Worm (Caenorhabditis elegans) whole organism, L4 larva: ENCODE results near the gene dgk-2.

Experiments
- F10B5.3 ChIP-seq: sonication (generic microtip); optimal IDR thresholded peaks from 2 replicates; lab custom pipeline; 2016; ENCODE audit warnings: mild to moderate bottlenecking, missing genetic modification characterization, missing compliant biosample characterization
- T26A8.4 ChIP-seq: fragments of 200-800 bp; sonication (Bioruptor generic); IDR thresholded peaks from 2 replicates; pipeline ENCODE4 v1.3.6; 2022; ENCODE audit warnings: missing genetic modification characterization, missing compliant biosample characterization
- Y48G9A.11 ChIP-seq: fragments of 200-800 bp; sonication (Bioruptor generic); IDR thresholded peaks from 2 replicates; pipeline ENCODE4 v1.3.6; 2022; ENCODE audit warnings: missing genetic modification reagents, missing genetic modification characterization, missing compliant biosample characterization
- Y5F2A.4 ChIP-seq: fragments of 200-800 bp; sonication (Bioruptor generic); optimal IDR thresholded peaks from 2 replicates; lab custom pipeline; 2018; ENCODE audit warnings: mild to moderate bottlenecking, missing genetic modification characterization, missing compliant biosample characterization
- aha-1 ChIP-seq: fragments of 150-350 bp; peaks from one replicate; lab custom pipeline; 2014; ENCODE audit warnings: missing biosample characterization, missing genetic modification characterization
- ama-1 ChIP-seq: fragments of 150-350 bp; optimal IDR thresholded peaks from 2 replicates; lab custom pipeline; 2014; ENCODE audit warnings: inconsistent platforms, mixed read lengths
- ceh-20 ChIP-seq: fragments of 200-800 bp; sonication (Bioruptor generic); IDR thresholded peaks from 2 replicates; pipeline ENCODE4 v1.3.6; 2022; ENCODE audit warnings: missing genetic modification reagents, missing genetic modification characterization, missing compliant biosample characterization
- ceh-32 ChIP-seq: sonication (generic microtip); optimal IDR thresholded peaks from 2 replicates; lab custom pipeline; 2016; ENCODE audit warnings: mild to moderate bottlenecking, missing genetic modification characterization, missing compliant biosample characterization; ENCODE audit not compliant: poor library complexity
- ces-1 ChIP-seq: fragments of 150-350 bp; sonication (generic microtip); optimal IDR thresholded peaks from 4 replicates; lab custom pipeline; 2014; ENCODE audit warnings: missing biosample characterization, missing genetic modification reagents, missing genetic modification characterization
- daf-16 ChIP-seq, 3 experiments: sonication (generic microtip); optimal IDR thresholded peaks; 2 replicates each; lab custom pipeline; 2016 to 2017; ENCODE audit warnings: missing genetic modification characterization in 3 of 3, missing genetic modification reagents in 3 of 3, mild to moderate bottlenecking in 2 of 3, missing compliant biosample characterization in 2 of 3, missing biosample characterization in 1 of 3, moderate library complexity in 1 of 3
- dpl-1 ChIP-seq: fragments of 150-350 bp; optimal IDR thresholded peaks from 2 replicates; lab custom pipeline; 2014; ENCODE audit warnings: missing biosample characterization, missing genetic modification reagents, missing genetic modification characterization
- dve-1 ChIP-seq: sonication (generic microtip); optimal IDR thresholded peaks from 2 replicates; lab custom pipeline; 2017; ENCODE audit warnings: antibody characterized with exemption, mild to moderate bottlenecking, missing genetic modification characterization, missing compliant biosample characterization; ENCODE audit not compliant: insufficient read depth
- fkh-10 ChIP-seq: fragments of 150-350 bp; optimal IDR thresholded peaks from 2 replicates; lab custom pipeline; 2014; ENCODE audit warnings: missing biosample characterization, missing genetic modification reagents, missing genetic modification characterization
- gei-8 ChIP-seq: fragments of 200-800 bp; sonication (Bioruptor generic); optimal IDR thresholded peaks from 2 replicates; lab custom pipeline; 2018; ENCODE audit warnings: mild to moderate bottlenecking, missing genetic modification characterization, missing compliant biosample characterization
- hif-1 ChIP-seq, 2 experiments: sonication (generic microtip); optimal IDR thresholded peaks; 2 replicates each; lab custom pipeline; 2016 to 2017; ENCODE audit warnings: missing compliant biosample characterization in 2 of 2, missing genetic modification characterization in 2 of 2, missing genetic modification reagents in 2 of 2, missing genotype in 2 of 2, mild to moderate bottlenecking in 1 of 2
- hlh-11 ChIP-seq: fragments of 200-800 bp; sonication (Bioruptor generic); optimal IDR thresholded peaks from 2 replicates; lab custom pipeline; 2018; ENCODE audit warnings: mild to moderate bottlenecking, missing genetic modification characterization, missing compliant biosample characterization
- hlh-30 ChIP-seq: sonication (generic microtip); optimal IDR thresholded peaks from 2 replicates; lab custom pipeline; 2017; ENCODE audit warnings: antibody characterized with exemption, mild to moderate bottlenecking, missing genetic modification characterization, missing compliant biosample characterization; ENCODE audit not compliant: insufficient read depth
- lim-7 ChIP-seq: fragments of 200-800 bp; sonication (Bioruptor generic); IDR thresholded peaks from 2 replicates; pipeline ENCODE4 v1.3.6; 2022; ENCODE audit warnings: missing genetic modification characterization, missing compliant biosample characterization
- lsy-2 ChIP-seq, 2 experiments: fragments of 150-350 bp in 1 of 2; sonication (generic microtip) in 1 of 2; optimal IDR thresholded peaks; 2 replicates each; lab custom pipeline; 2014 to 2017; ENCODE audit warnings: missing biosample characterization in 2 of 2, missing genetic modification characterization in 2 of 2
- mep-1 ChIP-seq: fragments of 150-350 bp; sonication (generic microtip); optimal IDR thresholded peaks from 3 replicates; lab custom pipeline; 2014; ENCODE audit warnings: missing biosample characterization, missing genetic modification characterization
- mxl-3 ChIP-seq: fragments of 200-800 bp; sonication (Bioruptor generic); optimal IDR thresholded peaks from 2 replicates; lab custom pipeline; 2018; ENCODE audit warnings: mild to moderate bottlenecking, missing genetic modification characterization, missing compliant biosample characterization
- nhr-237 ChIP-seq: sonication (generic microtip); optimal IDR thresholded peaks from 2 replicates; lab custom pipeline; 2017; ENCODE audit warnings: missing biosample characterization, missing genetic modification characterization
- nhr-28 ChIP-seq: fragments of 150-350 bp; optimal IDR thresholded peaks from 2 replicates; lab custom pipeline; 2014; ENCODE audit warnings: missing biosample characterization, missing genetic modification characterization
- nhr-48 ChIP-seq: sonication (generic microtip); optimal IDR thresholded peaks from 2 replicates; lab custom pipeline; 2016; ENCODE audit warnings: mild to moderate bottlenecking, missing genetic modification characterization, missing compliant biosample characterization
- nhr-6 ChIP-seq: fragments of 150-350 bp; optimal IDR thresholded peaks from 2 replicates; lab custom pipeline; 2014; ENCODE audit warnings: missing biosample characterization, missing genetic modification characterization
- php-3 ChIP-seq: fragments of 200-800 bp; sonication (Bioruptor generic); IDR thresholded peaks from 2 replicates; pipeline ENCODE4 v1.3.6; 2022; ENCODE audit warnings: missing genetic modification reagents, missing genetic modification characterization, missing compliant biosample characterization
- pqm-1 ChIP-seq: sonication (generic microtip); optimal IDR thresholded peaks from 2 replicates; lab custom pipeline; 2017; ENCODE audit warnings: missing biosample characterization, missing genetic modification characterization
- set-16 ChIP-seq: fragments of 200-800 bp; sonication (Bioruptor generic); IDR thresholded peaks from 2 replicates; pipeline ENCODE4 v1.3.6; 2022; ENCODE audit warnings: missing genetic modification reagents, missing genetic modification characterization, missing compliant biosample characterization
- snpc-1.2 ChIP-seq: fragments of 200-800 bp; sonication (Bioruptor generic); IDR thresholded peaks from 2 replicates; pipeline ENCODE4 v1.3.6; 2022; ENCODE audit warnings: missing genetic modification reagents, missing genetic modification characterization, missing compliant biosample characterization
- unc-62 ChIP-seq, 3 experiments: fragments of 150-350 bp in 1 of 3; sonication (generic microtip); optimal IDR thresholded peaks in 2 of 3; peaks in 1 of 3; 1 replicate in 1 of 3; 2 replicates in 2 of 3; lab custom pipeline; 2014 to 2017; ENCODE audit warnings: missing biosample characterization in 3 of 3, missing genetic modification characterization in 3 of 3, missing genetic modification reagents in 3 of 3, missing genotype in 1 of 3
- zag-1 ChIP-seq: fragments of 150-350 bp; optimal IDR thresholded peaks from 2 replicates; lab custom pipeline; 2014; ENCODE audit warnings: missing biosample characterization, missing genetic modification characterization
- zfp-2 ChIP-seq: sonication (generic microtip); optimal IDR thresholded peaks from 2 replicates; lab custom pipeline; 2016; ENCODE audit warnings: mild to moderate bottlenecking, missing genetic modification characterization, missing compliant biosample characterization

dgk-2 gene

ce11 chrX:4507122-4507681 is 3.0 kb upstream of the dgk-2 start (continued):
- TF ChIP-seq mxl-3 = peak; percentile 20
- TF ChIP-seq snpc-1.2 (GFP tag; lab: Robert Waterston, UW) = no peak
- no peak for TF ChIP-seq Y48G9A.11 (GFP tag; lab: Robert Waterston, UW)
- TF ChIP-seq hlh-11 (tag; lab: Kevin White, UChicago) = peak; percentile 49
- TF ChIP-seq mep-1 (tag; lab: Kevin White, UChicago) = peak; percentile 48
- no peak for TF ChIP-seq ceh-20 (GFP tag; lab: Robert Waterston, UW)
- TF ChIP-seq set-16 (GFP tag; lab: Robert Waterston, UW) = no peak
- TF ChIP-seq nhr-237 = no peak
- TF ChIP-seq Y5F2A.4 (GFP tag; lab: Kevin White, UChicago) = no peak
- TF ChIP-seq F10B5.3 (tag; lab: Kevin White, UChicago) = no peak
- no peak for TF ChIP-seq hif-1 (tag; optimal IDR thresholded peaks at IDR 0.05; lab: Kevin White, UChicago)
- no peak for TF ChIP-seq ces-1
- TF ChIP-seq nhr-48 (tag; lab: Kevin White, UChicago) = peak; percentile 7
- TF ChIP-seq lim-7 = no peak
- no peak for TF ChIP-seq lsy-2 (tag; optimal IDR thresholded peaks at IDR 0.05; lab: Kevin White, UChicago)

- TF ChIP-seq snpc-1.2 (GFP tag; lab: Robert Waterston, UW) = no peak
- TF ChIP-seq lsy-2 (tag; optimal IDR thresholded peaks at IDR 0.05; lab: Kevin White, UChicago) = peak in 1 of 2 experiments; percentile 2
- TF ChIP-seq unc-62 (GFP tag; optimal IDR thresholded peaks at IDR 0.05 in 1 of 2; lab: Kevin White, UChicago) = peak in 1 of 2 experiments; percentile 65
- TF ChIP-seq unc-62 (tag; optimal IDR thresholded peaks at IDR 0.05; lab: Kevin White, UChicago) = no peak
- TF ChIP-seq daf-16 (GFP tag; optimal IDR thresholded peaks at IDR 0.05; lab: Kevin White, UChicago) = peak in 1 of 2 experiments; percentile 84
- TF ChIP-seq daf-16 (tag; optimal IDR thresholded peaks at IDR 0.05; lab: Kevin White, UChicago) = no peak
- no peak for TF ChIP-seq fkh-10 (GFP tag; lab: Kevin White, UChicago)
- no peak for TF ChIP-seq ces-1
- TF ChIP-seq Y5F2A.4 (GFP tag; lab: Kevin White, UChicago) = no peak
- TF ChIP-seq ceh-32 (tag; lab: Kevin White, UChicago) = no peak
- TF ChIP-seq zag-1 (tag; lab: Kevin White, UChicago) = no peak
Observed at ce11 chrX:4503259-4503658, 929 bp downstream of the dgk-2 start.

ce11 chrX:4502039-4502438 is 2.1 kb downstream of the dgk-2 start:
- TF ChIP-seq nhr-6 (no peak), dve-1 (tag; lab: Kevin White, UChicago) (peak; percentile 0), mxl-3 (no peak), hlh-30 (no peak), ces-1 (no peak), pqm-1 (peak; percentile 72), php-3 (GFP tag; lab: Robert Waterston, UW) (peak; percentile 79), daf-16 (GFP tag; optimal IDR thresholded peaks at IDR 0.05; lab: Kevin White, UChicago) (no peak), daf-16 (tag; optimal IDR thresholded peaks at IDR 0.05; lab: Kevin White, UChicago) (peak; percentile 58), nhr-28 (tag; lab: Kevin White, UChicago) (peak; percentile 28), T26A8.4 (GFP tag; lab: Robert Waterston, UW) (no peak)

- peak; percentile 92 for TF ChIP-seq aha-1
- TF ChIP-seq gei-8 = no peak
- TF ChIP-seq zfp-2 = no peak
- TF ChIP-seq zag-1 (tag; lab: Kevin White, UChicago) = no peak
- TF ChIP-seq dpl-1 = no peak
Observed at ce11 chrX:4500499-4500898, 3.7 kb downstream of the dgk-2 start.

- TF ChIP-seq aha-1 (peak; percentile 63), mxl-3 (peak; percentile 7), ama-1 (lab: Kevin White, UChicago) (no peak), unc-62 (GFP tag; optimal IDR thresholded peaks at IDR 0.05 in 1 of 2; lab: Kevin White, UChicago) (peak in 1 of 2 experiments; percentile 67), unc-62 (tag; optimal IDR thresholded peaks at IDR 0.05; lab: Kevin White, UChicago) (no peak)
- TF ChIP-seq, all 104 proteins: peak for 3
Observed at ce11 chrX:4498478-4498877, 5.7 kb downstream of the dgk-2 start.
